Worm (Caenorhabditis elegans) whole organism, midembryonic: ENCODE results near the gene col-74.
"Not testable (repeated sequence)": the region's sequence is repeated elsewhere in the genome, so short reads cannot be mapped to it uniquely, and the experiment has no call there.

Experiments used
- T22C8.4 ChIP-seq: fragments of 200-800 bp; sonication (Bioruptor generic); IDR thresholded peaks from 2 replicates; pipeline ENCODE4 v1.3.6; 2022; ENCODE audit warnings: missing genetic modification characterization, missing compliant biosample characterization
- cog-1 ChIP-seq: sonication (generic microtip); optimal IDR thresholded peaks from 2 replicates; lab custom pipeline; 2016; ENCODE audit warnings: missing genetic modification characterization, missing compliant biosample characterization
- flt-1 ChIP-seq: fragments of 200-800 bp; sonication (Bioruptor generic); IDR thresholded peaks from 2 replicates; pipeline ENCODE4 v1.3.6; 2022; ENCODE audit warnings: missing genetic modification characterization, missing compliant biosample characterization
- klf-2 ChIP-seq: fragments of 200-800 bp; sonication (Bioruptor generic); conservative IDR thresholded peaks from 2 replicates; pipeline ENCODE4 v1.3.6; 2022; ENCODE audit warnings: missing genetic modification reagents, missing genetic modification characterization, missing compliant biosample characterization
- med-1 ChIP-seq: sonication (generic microtip); optimal IDR thresholded peaks from 2 replicates; lab custom pipeline; 2017; ENCODE audit warnings: missing genetic modification characterization, mild to moderate bottlenecking, missing compliant biosample characterization, antibody characterized with exemption, missing genetic modification reagents; ENCODE audit not compliant: insufficient read depth
- ref-1 ChIP-seq: fragments of 200-800 bp; sonication (Bioruptor generic); conservative IDR thresholded peaks from 2 replicates; pipeline ENCODE4 v1.3.6; 2022; ENCODE audit warnings: missing genetic modification reagents, missing genetic modification characterization, missing compliant biosample characterization
- tab-1 ChIP-seq: fragments of 200-800 bp; sonication (Bioruptor generic); IDR thresholded peaks from 2 replicates; pipeline ENCODE4 v1.3.6; 2022; ENCODE audit warnings: missing genetic modification characterization, missing compliant biosample characterization
- ztf-23 ChIP-seq: fragments of 200-800 bp; sonication (Bioruptor generic); IDR thresholded peaks from 2 replicates; pipeline ENCODE4 v1.3.6; 2022; ENCODE audit warnings: missing genetic modification reagents, missing genetic modification characterization, missing compliant biosample characterization
- ztf-29 ChIP-seq: fragments of 200-800 bp; sonication (Bioruptor generic); IDR thresholded peaks from 2 replicates; pipeline ENCODE4 v1.3.6; 2022; ENCODE audit warnings: missing genetic modification reagents, missing genetic modification characterization, missing compliant biosample characterization

col-74 gene

DNA sequence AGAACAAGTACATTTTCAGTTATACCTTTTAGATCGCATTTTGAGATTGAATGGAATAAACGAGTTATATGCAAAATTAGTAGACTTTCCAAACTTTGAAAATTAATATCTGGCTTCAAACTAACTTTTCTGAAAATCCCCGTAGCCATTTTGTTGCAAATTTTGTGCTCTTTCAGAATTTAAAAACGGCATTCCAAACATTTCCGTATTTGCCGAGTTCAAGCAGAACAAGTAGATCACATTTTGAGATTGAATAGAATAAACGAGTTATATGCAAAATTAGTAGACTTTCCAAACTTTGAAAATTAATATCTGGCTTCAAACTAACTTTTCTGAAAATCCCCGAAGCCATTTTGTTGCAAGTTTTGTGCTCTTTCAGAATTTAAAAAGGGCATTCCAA is 46.3 kb downstream of the col-74 start, which contains the start of gene F55C12.2:
F55C12.2 (plus strand) TSS at position 301 of the 400 bp plus-strand sequence.
- not testable (repeated sequence) for TF ChIP-seq cog-1 (tag; lab: Kevin White, UChicago); med-1 (GFP tag; lab: Kevin White, UChicago); ztf-29 (GFP tag; lab: Robert Waterston, UW)

ce11 chrII:5880677-5881076 is 50.5 kb downstream of the col-74 start:
- no peak for TF ChIP-seq ref-1 (GFP tag; lab: Robert Waterston, UW)
- no peak for TF ChIP-seq klf-2 (GFP tag; lab: Robert Waterston, UW)
- no peak for TF ChIP-seq ztf-29 (GFP tag; lab: Robert Waterston, UW)
- no peak for TF ChIP-seq med-1 (GFP tag; lab: Kevin White, UChicago)
- no peak for TF ChIP-seq ztf-23 (GFP tag; lab: Robert Waterston, UW)
- TF ChIP-seq cog-1 (tag; lab: Kevin White, UChicago): no peak
- no peak for TF ChIP-seq tab-1 (GFP tag; lab: Robert Waterston, UW)
- TF ChIP-seq T22C8.4 (GFP tag; lab: Robert Waterston, UW): no peak
- TF ChIP-seq flt-1 (GFP tag; lab: Robert Waterston, UW): no peak
